Worm (Caenorhabditis elegans) whole organism, L1 larva: ENCODE results near the gene arl-6.

Experiments
- C34B4.2 ChIP-seq: sonication (generic microtip); optimal IDR thresholded peaks from 2 replicates; lab custom pipeline; 2017; ENCODE audit warnings: mild to moderate bottlenecking, missing genetic modification characterization, missing compliant biosample characterization
- aly-2 ChIP-seq: fragments of 150-350 bp; optimal IDR thresholded peaks from 2 replicates; lab custom pipeline; 2014; ENCODE audit warnings: missing biosample characterization, missing genetic modification characterization
- ama-1 ChIP-seq: fragments of 150-350 bp; optimal IDR thresholded peaks from 2 replicates; lab custom pipeline; 2014
- blmp-1 ChIP-seq: fragments of 150-350 bp; optimal IDR thresholded peaks from 2 replicates; lab custom pipeline; 2014; ENCODE audit warnings: missing biosample characterization, missing genetic modification characterization
- ceh-63 ChIP-seq: fragments of 200-800 bp; sonication (Bioruptor generic); optimal IDR thresholded peaks from 2 replicates; lab custom pipeline; 2018; ENCODE audit warnings: mild to moderate bottlenecking, missing genetic modification characterization, missing compliant biosample characterization
- ceh-8 ChIP-seq: fragments of 200-800 bp; sonication (Bioruptor generic); optimal IDR thresholded peaks from 2 replicates; lab custom pipeline; 2018; ENCODE audit warnings: mild to moderate bottlenecking, missing genetic modification characterization, moderate library complexity, missing compliant biosample characterization
- ces-1 ChIP-seq: fragments of 150-350 bp; optimal IDR thresholded peaks from 2 replicates; lab custom pipeline; 2014; ENCODE audit warnings: missing biosample characterization, missing genetic modification reagents, missing genetic modification characterization
- dpl-1 ChIP-seq, 3 experiments: fragments of 150-350 bp in 2 of 3; sonication (generic microtip) in 1 of 3; optimal IDR thresholded peaks; 2 replicates each; lab custom pipeline; 2014 to 2017; ENCODE audit warnings: missing biosample characterization in 3 of 3, missing genetic modification characterization in 3 of 3, missing genetic modification reagents in 3 of 3
- efl-3 ChIP-seq: fragments of 200-800 bp; sonication (Bioruptor generic); optimal IDR thresholded peaks from 2 replicates; lab custom pipeline; 2018; ENCODE audit warnings: mild to moderate bottlenecking, missing genetic modification characterization, missing compliant biosample characterization
- elt-3 ChIP-seq, 6 experiments: fragments of 150-350 bp in 1 of 6; sonication (generic microtip); optimal IDR thresholded peaks; 2 replicates each; lab custom pipeline; 2017 to 2018; ENCODE audit warnings: missing biosample characterization in 6 of 6, missing genetic modification characterization in 6 of 6, inconsistent platforms in 1 of 6
- irx-1 ChIP-seq: sonication (generic microtip); optimal IDR thresholded peaks from 2 replicates; lab custom pipeline; 2016; ENCODE audit warnings: missing genetic modification characterization, missing compliant biosample characterization
- isw-1 ChIP-seq: fragments of 200-800 bp; sonication (Bioruptor generic); IDR thresholded peaks from 2 replicates; pipeline ENCODE4 v1.3.6; 2022; ENCODE audit warnings: missing genetic modification characterization, missing compliant biosample characterization
- lin-15B ChIP-seq: fragments of 150-350 bp; sonication (generic microtip); optimal IDR thresholded peaks from 3 replicates; lab custom pipeline; 2014; ENCODE audit warnings: missing biosample characterization, missing genetic modification characterization
- lin-39 ChIP-seq: fragments of 150-350 bp; optimal IDR thresholded peaks from 2 replicates; lab custom pipeline; 2014; ENCODE audit warnings: missing biosample characterization, missing genetic modification reagents, missing genetic modification characterization
- lir-3 ChIP-seq: sonication (generic microtip); optimal IDR thresholded peaks from 2 replicates; lab custom pipeline; 2016; ENCODE audit warnings: mild to moderate bottlenecking, missing genetic modification characterization, moderate library complexity, missing compliant biosample characterization; ENCODE audit not compliant: poor library complexity
- lsy-2 ChIP-seq, 2 experiments: fragments of 150-350 bp; optimal IDR thresholded peaks; 2 replicates each; lab custom pipeline; 2014; ENCODE audit warnings: missing biosample characterization in 2 of 2, missing genetic modification characterization in 2 of 2
- mdl-1 ChIP-seq, 2 experiments: fragments of 150-350 bp; optimal IDR thresholded peaks; 2 replicates each; lab custom pipeline; 2014 to 2017; ENCODE audit warnings: missing biosample characterization in 2 of 2, missing genetic modification characterization in 2 of 2, inconsistent platforms in 1 of 2
- nhr-19 ChIP-seq: fragments of 200-800 bp; sonication (Bioruptor generic); conservative IDR thresholded peaks from 2 replicates; pipeline ENCODE4 v1.3.6; 2022; ENCODE audit warnings: missing genetic modification characterization, missing compliant biosample characterization
- nhr-47 ChIP-seq: sonication (generic microtip); optimal IDR thresholded peaks from 2 replicates; lab custom pipeline; 2016; ENCODE audit warnings: mild to moderate bottlenecking, missing genetic modification characterization, moderate library complexity, missing compliant biosample characterization
- nhr-71 ChIP-seq: sonication (generic microtip); optimal IDR thresholded peaks from 2 replicates; lab custom pipeline; 2016; ENCODE audit warnings: mild to moderate bottlenecking, missing genetic modification characterization, moderate library complexity, missing compliant biosample characterization
- nhr-84 ChIP-seq: sonication (generic microtip); optimal IDR thresholded peaks from 2 replicates; lab custom pipeline; 2017; ENCODE audit warnings: missing biosample characterization, missing genetic modification characterization
- nhr-85 ChIP-seq: sonication (generic microtip); peaks from one replicate; lab custom pipeline; 2016; ENCODE audit warnings: missing genetic modification characterization, inconsistent platforms, missing compliant biosample characterization
- nhr-90 ChIP-seq: sonication (generic microtip); optimal IDR thresholded peaks from 2 replicates; lab custom pipeline; 2016; ENCODE audit warnings: mild to moderate bottlenecking, missing genetic modification characterization, missing compliant biosample characterization; ENCODE audit not compliant: poor library complexity
- pax-3 ChIP-seq: fragments of 200-800 bp; sonication (Bioruptor generic); optimal IDR thresholded peaks from 2 replicates; lab custom pipeline; 2018; ENCODE audit warnings: mild to moderate bottlenecking, missing genetic modification characterization, moderate library complexity, missing compliant biosample characterization
- skn-1 ChIP-seq: fragments of 150-350 bp; optimal IDR thresholded peaks from 2 replicates; lab custom pipeline; 2014; ENCODE audit warnings: missing biosample characterization, missing genetic modification characterization
- snpc-4 ChIP-seq: fragments of 150-350 bp; optimal IDR thresholded peaks from 2 replicates; lab custom pipeline; 2014; ENCODE audit warnings: missing biosample characterization, missing genetic modification characterization
- sox-4 ChIP-seq: sonication (generic microtip); optimal IDR thresholded peaks from 2 replicates; lab custom pipeline; 2016; ENCODE audit warnings: missing genetic modification characterization, missing compliant biosample characterization
- unc-130 ChIP-seq: fragments of 150-350 bp; optimal IDR thresholded peaks from 2 replicates; lab custom pipeline; 2017; ENCODE audit warnings: missing biosample characterization, missing genetic modification characterization, inconsistent platforms
- unc-30 ChIP-seq: sonication (generic microtip); optimal IDR thresholded peaks from 2 replicates; lab custom pipeline; 2017; ENCODE audit warnings: missing biosample characterization, missing genetic modification characterization
- xbp-1 ChIP-seq: sonication (generic microtip); optimal IDR thresholded peaks from 2 replicates; lab custom pipeline; 2016; ENCODE audit warnings: missing genetic modification characterization, missing compliant biosample characterization
- zag-1 ChIP-seq: fragments of 150-350 bp; optimal IDR thresholded peaks from 2 replicates; lab custom pipeline; 2014; ENCODE audit warnings: missing biosample characterization, missing genetic modification characterization
- zip-4 ChIP-seq: fragments of 200-800 bp; sonication (Bioruptor generic); optimal IDR thresholded peaks from 2 replicates; lab custom pipeline; 2018; ENCODE audit warnings: mild to moderate bottlenecking, missing genetic modification characterization, moderate library complexity, missing compliant biosample characterization
- ztf-11 ChIP-seq, 2 experiments: sonication (generic microtip); optimal IDR thresholded peaks; 2 replicates each; lab custom pipeline; 2016 to 2017; ENCODE audit warnings: missing genetic modification characterization in 2 of 2, missing biosample characterization in 1 of 2, missing compliant biosample characterization in 1 of 2
- ztf-4 ChIP-seq: fragments of 150-350 bp; optimal IDR thresholded peaks from 2 replicates; lab custom pipeline; 2014; ENCODE audit warnings: missing biosample characterization, missing genetic modification characterization

Gene arl-6

DNA sequence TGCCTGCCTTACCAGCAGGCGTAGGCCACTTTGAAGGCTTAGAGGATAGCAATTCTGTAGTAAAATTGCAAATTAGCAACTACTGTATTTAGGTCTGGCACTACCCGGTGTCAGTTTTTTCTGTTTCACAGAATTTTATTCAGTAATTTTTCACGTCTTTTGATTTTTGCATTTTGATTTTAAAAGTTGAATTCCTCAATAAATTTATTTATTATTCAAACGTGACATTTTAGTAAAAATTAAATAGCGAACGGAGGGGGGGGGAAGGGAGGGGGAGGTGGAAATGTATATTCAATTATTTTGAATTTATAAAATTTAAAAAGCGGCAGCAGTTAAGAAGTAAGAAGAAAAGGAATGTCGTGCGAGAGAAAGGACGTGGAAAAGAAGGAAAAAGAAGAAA lies 2.6 kb upstream of the arl-6 start, which contains the start of gene F26A1.4:
Gene F26A1.4 (plus strand): TSS at position 301 of the 400 bp plus-strand sequence.
- no peak for TF ChIP-seq blmp-1 (tag; lab: Kevin White, UChicago)

ce11 chrIII:4811195-4811594 lies 3.4 kb downstream of the arl-6 start, which contains the start of gene C38D4.7:
C38D4.7 (minus strand) TSS chrIII:4811295.
- TF ChIP-seq elt-3 (tag; optimal IDR thresholded peaks at IDR 0.05; lab: Kevin White, UChicago): no peak
- no peak for TF ChIP-seq unc-30
- no peak for TF ChIP-seq zag-1 (tag; lab: Kevin White, UChicago)
- no peak for TF ChIP-seq skn-1 (tag; lab: Kevin White, UChicago)
- TF ChIP-seq ces-1: no peak
- TF ChIP-seq xbp-1 (tag; lab: Kevin White, UChicago): no peak
- no peak for TF ChIP-seq ceh-63
- no peak for TF ChIP-seq nhr-85 (tag; lab: Kevin White, UChicago)
- TF ChIP-seq irx-1 (tag; lab: Kevin White, UChicago): no peak
- TF ChIP-seq lsy-2 (tag; optimal IDR thresholded peaks at IDR 0.05; lab: Kevin White, UChicago): no peak
- no peak for TF ChIP-seq nhr-19
- TF ChIP-seq zip-4 (GFP tag; lab: Kevin White, UChicago): no peak
- TF ChIP-seq nhr-47 (tag; lab: Kevin White, UChicago): no peak
- no peak for TF ChIP-seq nhr-71 (tag; lab: Kevin White, UChicago)
- TF ChIP-seq snpc-4 (tag; lab: Kevin White, UChicago): no peak
- TF ChIP-seq aly-2 (tag; lab: Kevin White, UChicago): no peak

ce11 chrIII:4809526-4810153 lies 5.0 kb downstream of the arl-6 start, which contains the start of gene pal-1:
pal-1 (minus strand) TSS chrIII:4809576.
- TF ChIP-seq pax-3 (no peak), ceh-8 (no peak), mdl-1 (tag; optimal IDR thresholded peaks at IDR 0.05; lab: Kevin White, UChicago) (no peak), lin-15B (tag; lab: Kevin White, UChicago) (no peak)

ce11 chrIII:4808089-4808488 lies 6.5 kb downstream of the arl-6 start:
- TF ChIP-seq lsy-2 (tag; optimal IDR thresholded peaks at IDR 0.05; lab: Kevin White, UChicago) (peak in 1 of 2 experiments; percentile 51), nhr-90 (tag; lab: Kevin White, UChicago) (no peak), ztf-11 (tag; optimal IDR thresholded peaks at IDR 0.05; lab: Kevin White, UChicago) (no peak)
- TF ChIP-seq, all 84 proteins: peak for 1

ce11 chrIII:4806345-4806744 lies 8.3 kb downstream of the arl-6 start:
- TF ChIP-seq efl-3 (GFP tag; lab: Kevin White, UChicago) (no peak), xbp-1 (tag; lab: Kevin White, UChicago) (no peak), zip-4 (GFP tag; lab: Kevin White, UChicago) (no peak), ztf-4 (tag; lab: Kevin White, UChicago) (no peak), nhr-84 (no peak), ceh-63 (no peak), nhr-19 (no peak), C34B4.2 (tag; lab: Kevin White, UChicago) (no peak), lsy-2 (tag; optimal IDR thresholded peaks at IDR 0.05; lab: Kevin White, UChicago) (no peak), nhr-71 (tag; lab: Kevin White, UChicago) (no peak), skn-1 (tag; lab: Kevin White, UChicago) (no peak), unc-130 (no peak), lir-3 (tag; lab: Kevin White, UChicago) (no peak), dpl-1 (GFP tag; optimal IDR thresholded peaks at IDR 0.05; lab: Kevin White, UChicago) (no peak)

DNA sequence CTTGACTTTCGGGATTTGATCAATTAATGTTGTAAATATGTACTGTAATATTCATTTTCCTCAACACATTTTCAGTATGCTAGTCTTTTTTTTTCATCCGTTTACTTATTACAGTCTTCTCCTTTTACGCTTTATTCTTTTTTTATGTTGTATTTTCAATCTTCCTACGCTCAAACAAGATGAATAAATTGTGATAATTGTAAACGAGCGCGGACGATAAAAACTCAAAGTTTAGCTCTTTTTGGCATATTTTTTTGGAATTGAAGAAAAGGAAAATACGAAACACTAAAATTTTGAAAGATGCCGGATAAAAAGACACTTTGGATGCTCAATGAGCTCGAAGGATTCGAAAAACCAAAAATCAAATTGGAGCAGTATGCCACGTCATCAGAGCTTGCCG lies 11.9 kb downstream of the arl-6 start, which contains the start of gene metl-5:
Gene metl-5 (plus strand): TSS at position 301 of the 400 bp plus-strand sequence.
- TF ChIP-seq sox-4 (tag; lab: Kevin White, UChicago): no peak
- TF ChIP-seq lin-39 (tag; lab: Kevin White, UChicago): no peak
- TF ChIP-seq pax-3: no peak
- no peak for TF ChIP-seq ceh-8
- TF ChIP-seq ama-1: no peak
- TF ChIP-seq aly-2 (tag; lab: Kevin White, UChicago): no peak
- no peak for TF ChIP-seq isw-1 (GFP tag; lab: Robert Waterston, UW)
